Worm (Caenorhabditis elegans): ENCODE results near the gene sams-1.

Gene sams-1

DNA sequence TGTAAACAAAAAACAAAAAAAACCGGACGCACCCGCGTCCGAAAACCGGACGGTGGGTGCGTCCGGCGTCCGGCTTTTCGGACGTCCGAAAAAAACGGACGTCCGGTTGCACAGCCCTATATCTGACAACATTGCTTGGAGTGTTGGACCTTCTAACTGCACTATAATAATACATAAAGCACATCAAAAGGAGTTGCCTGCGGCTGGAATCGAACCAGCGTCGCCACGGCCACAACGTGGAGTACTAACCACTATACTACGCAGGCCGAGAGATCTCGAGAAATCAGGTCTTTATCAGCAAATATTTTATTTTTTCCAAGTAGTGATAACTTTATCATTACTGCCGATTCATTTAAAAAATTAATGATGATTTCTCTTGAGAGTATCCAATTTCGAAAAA is 27.6 kb downstream of the sams-1 start (continued):
- peak; percentile 68 for TF ChIP-seq lim-7 (GFP tag; IDR thresholded peaks at IDR 0.05)
- no peak for TF ChIP-seq cey-2 (tag; optimal IDR thresholded peaks at IDR 0.05; ENCODE audit: borderline replicate concordance, insufficient read depth)
- TF ChIP-seq dmd-6 (GFP tag; IDR thresholded peaks at IDR 0.05): 0 out of 2 replicates have a peak, but pooled peaks have one; percentile 10
- TF ChIP-seq snpc-1.2 (GFP tag; IDR thresholded peaks at IDR 0.05): peak; percentile 79
- no peak for TF ChIP-seq egl-27 (tag; optimal IDR thresholded peaks at IDR 0.05)
- peak; percentile 64 for TF ChIP-seq arid-1 (GFP tag; conservative IDR thresholded peaks at IDR 0.05)
- TF ChIP-seq mxl-3 (GFP tag; optimal IDR thresholded peaks at IDR 0.05): no peak
- TF ChIP-seq gei-8 (GFP tag; optimal IDR thresholded peaks at IDR 0.05): no peak
- no peak for TF ChIP-seq tag-97 (GFP tag; IDR thresholded peaks at IDR 0.05)
- TF ChIP-seq pha-4 (GFP tag; IDR thresholded peaks at IDR 0.05): peak; percentile 60
- TF ChIP-seq pha-4 (tag; optimal IDR thresholded peaks at IDR 0.05): no peak
- peak; percentile 4 for TF ChIP-seq hlh-11 (tag; optimal IDR thresholded peaks at IDR 0.05)
- TF ChIP-seq F49E8.2 (tag; optimal IDR thresholded peaks at IDR 0.05; ENCODE audit: borderline replicate concordance): no peak
- TF ChIP-seq dve-1 (tag; optimal IDR thresholded peaks at IDR 0.05; ENCODE audit: insufficient read depth): peak; percentile 11
- TF ChIP-seq T26A8.4 (GFP tag; IDR thresholded peaks at IDR 0.05): peak; percentile 42; the same call in 1 of the 2 replicates
- peak; percentile 68; the same call in 1 of the 2 replicates for TF ChIP-seq dmd-8 (GFP tag; IDR thresholded peaks at IDR 0.05)
- TF ChIP-seq ztf-11 (tag; optimal IDR thresholded peaks at IDR 0.05): no peak
- TF ChIP-seq mes-2 (tag; optimal IDR thresholded peaks at IDR 0.05; ENCODE audit: poor library complexity, severe bottlenecking): peak; percentile 48
- TF ChIP-seq ZK337.2 (GFP tag; IDR thresholded peaks at IDR 0.05): peak; percentile 28; the same call in 1 of the 2 replicates
- TF ChIP-seq nhr-25 (tag; optimal IDR thresholded peaks at IDR 0.05; ENCODE audit: borderline replicate concordance, insufficient read depth): no peak
- TF ChIP-seq snpc-4 (tag; optimal IDR thresholded peaks at IDR 0.05): no peak
- TF ChIP-seq tra-1 (GFP tag; IDR thresholded peaks at IDR 0.05): 0 out of 2 replicates have a peak, but pooled peaks have one; percentile 24
- no peak for TF ChIP-seq Y48G9A.11 (GFP tag; IDR thresholded peaks at IDR 0.05)
- TF ChIP-seq ceh-20 (GFP tag; IDR thresholded peaks at IDR 0.05): no peak
- TF ChIP-seq lin-1 (GFP tag; IDR thresholded peaks at IDR 0.05): 0 out of 2 replicates have a peak, but pooled peaks have one; percentile 31
- TF ChIP-seq dpl-1 (GFP tag; optimal IDR thresholded peaks at IDR 0.05): no peak
- 0 out of 2 replicates have a peak, but pooled peaks have one; percentile 18 for TF ChIP-seq madf-9 (GFP tag; conservative IDR thresholded peaks at IDR 0.05)
- 0 out of 2 replicates have a peak, but pooled peaks have one; percentile 64 for TF ChIP-seq D1046.2 (GFP tag; IDR thresholded peaks at IDR 0.05)
- TF ChIP-seq Y75B8A.6 (GFP tag; IDR thresholded peaks at IDR 0.05): 0 out of 2 replicates have a peak, but pooled peaks have one; percentile 29
- no peak for TF ChIP-seq hlh-30 (tag; optimal IDR thresholded peaks at IDR 0.05; ENCODE audit: insufficient read depth)
- peak; percentile 17 for TF ChIP-seq aha-1 (tag)
- 0 out of 2 replicates have a peak, but pooled peaks have one; percentile 34 for TF ChIP-seq lin-29 (GFP tag; IDR thresholded peaks at IDR 0.05)
- TF ChIP-seq daf-19 (GFP tag; conservative IDR thresholded peaks at IDR 0.05): peak; percentile 43; the same call in 1 of the 2 replicates
- no peak for TF ChIP-seq ZK546.5 (tag; optimal IDR thresholded peaks at IDR 0.05)
- no peak for TF ChIP-seq mep-1 (tag; optimal IDR thresholded peaks at IDR 0.05)
- TF ChIP-seq daf-16 (GFP tag; optimal IDR thresholded peaks at IDR 0.05): peak in 1 of 2 experiments; percentile 18
- TF ChIP-seq daf-16 (tag; optimal IDR thresholded peaks at IDR 0.05): peak; percentile 73
- no peak for TF ChIP-seq pqm-1 (tag; optimal IDR thresholded peaks at IDR 0.05)
- TF ChIP-seq nhr-76 (tag; optimal IDR thresholded peaks at IDR 0.05): no peak
- no peak for TF ChIP-seq ama-1 (optimal IDR thresholded peaks at IDR 0.05)

- TF ChIP-seq dmd-6 (GFP tag; IDR thresholded peaks at IDR 0.05): no peak
- no peak for TF ChIP-seq daf-16 (GFP tag; optimal IDR thresholded peaks at IDR 0.05)
- peak; percentile 8 for TF ChIP-seq daf-16 (tag; optimal IDR thresholded peaks at IDR 0.05)
- TF ChIP-seq hlh-30 (tag; optimal IDR thresholded peaks at IDR 0.05; ENCODE audit: insufficient read depth): peak; percentile 14
- TF ChIP-seq ceh-32 (tag; optimal IDR thresholded peaks at IDR 0.05; ENCODE audit: poor library complexity): no peak
Measured at ce11 chrX:11994484-11994883, 28.7 kb downstream of the sams-1 start, which contains the start of gene C49F5.7. Gene C49F5.7, plus strand, starts transcription at chrX:11994784.

Data from whole organism, L4 larva.